Worm (Caenorhabditis elegans) whole organism, L4 larva: ENCODE results near the gene F14H12.6.
"Not testable (repeated sequence)": the region's sequence is repeated elsewhere in the genome, so short reads cannot be mapped to it uniquely, and the experiment has no call there.

Experiments
- D1046.2 ChIP-seq: fragments of 200-800 bp; sonication (Bioruptor generic); IDR thresholded peaks from 2 replicates; pipeline ENCODE4 v1.3.6; 2022; ENCODE audit warnings: missing genetic modification characterization, missing compliant biosample characterization
- T26A8.4 ChIP-seq: fragments of 200-800 bp; sonication (Bioruptor generic); IDR thresholded peaks from 2 replicates; pipeline ENCODE4 v1.3.6; 2022; ENCODE audit warnings: missing genetic modification characterization, missing compliant biosample characterization
- Y105C5A.15 ChIP-seq: fragments of 200-800 bp; sonication (Bioruptor generic); IDR thresholded peaks from 2 replicates; pipeline ENCODE4 v1.3.6; 2022; ENCODE audit warnings: missing genetic modification characterization, missing compliant biosample characterization
- Y48G9A.11 ChIP-seq: fragments of 200-800 bp; sonication (Bioruptor generic); IDR thresholded peaks from 2 replicates; pipeline ENCODE4 v1.3.6; 2022; ENCODE audit warnings: missing genetic modification reagents, missing genetic modification characterization, missing compliant biosample characterization
- aha-1 ChIP-seq: fragments of 150-350 bp; peaks from one replicate; lab custom pipeline; 2014; ENCODE audit warnings: missing biosample characterization, missing genetic modification characterization
- ceh-28 ChIP-seq: fragments of 150-350 bp; optimal IDR thresholded peaks from 2 replicates; lab custom pipeline; 2014; ENCODE audit warnings: missing biosample characterization, missing genetic modification reagents, missing genetic modification characterization
- ceh-44 ChIP-seq: fragments of 200-800 bp; sonication (Bioruptor generic); IDR thresholded peaks from 2 replicates; pipeline ENCODE4 v1.3.6; 2022; ENCODE audit warnings: missing genetic modification reagents, missing genetic modification characterization, missing compliant biosample characterization
- ceh-62 ChIP-seq: sonication (generic microtip); optimal IDR thresholded peaks from 2 replicates; lab custom pipeline; 2017; ENCODE audit warnings: missing biosample characterization, missing genetic modification characterization
- daf-19 ChIP-seq: fragments of 200-800 bp; sonication (Bioruptor generic); conservative IDR thresholded peaks from 2 replicates; pipeline ENCODE4 v1.3.6; 2022; ENCODE audit warnings: missing genetic modification characterization, missing compliant biosample characterization
- dmd-9 ChIP-seq: fragments of 200-800 bp; sonication (Bioruptor generic); IDR thresholded peaks from 2 replicates; pipeline ENCODE4 v1.3.6; 2022; ENCODE audit warnings: missing genetic modification reagents, missing genetic modification characterization, missing compliant biosample characterization
- dpl-1 ChIP-seq: fragments of 150-350 bp; optimal IDR thresholded peaks from 2 replicates; lab custom pipeline; 2014; ENCODE audit warnings: missing biosample characterization, missing genetic modification reagents, missing genetic modification characterization
- duxl-1 ChIP-seq: sonication (generic microtip); optimal IDR thresholded peaks from 2 replicates; lab custom pipeline; 2016; ENCODE audit warnings: mild to moderate bottlenecking, missing genetic modification characterization, moderate library complexity, missing compliant biosample characterization; ENCODE audit not compliant: poor library complexity
- fkh-10 ChIP-seq: fragments of 150-350 bp; optimal IDR thresholded peaks from 2 replicates; lab custom pipeline; 2014; ENCODE audit warnings: missing biosample characterization, missing genetic modification reagents, missing genetic modification characterization
- hlh-11 ChIP-seq: fragments of 200-800 bp; sonication (Bioruptor generic); optimal IDR thresholded peaks from 2 replicates; lab custom pipeline; 2018; ENCODE audit warnings: mild to moderate bottlenecking, missing genetic modification characterization, missing compliant biosample characterization
- hlh-30 ChIP-seq: sonication (generic microtip); optimal IDR thresholded peaks from 2 replicates; lab custom pipeline; 2017; ENCODE audit warnings: antibody characterized with exemption, mild to moderate bottlenecking, missing genetic modification characterization, missing compliant biosample characterization; ENCODE audit not compliant: insufficient read depth
- lim-7 ChIP-seq: fragments of 200-800 bp; sonication (Bioruptor generic); IDR thresholded peaks from 2 replicates; pipeline ENCODE4 v1.3.6; 2022; ENCODE audit warnings: missing genetic modification characterization, missing compliant biosample characterization
- lin-1 ChIP-seq: fragments of 200-800 bp; sonication (Bioruptor generic); IDR thresholded peaks from 2 replicates; pipeline ENCODE4 v1.3.6; 2022; ENCODE audit warnings: missing genetic modification reagents, missing genetic modification characterization, missing compliant biosample characterization
- lin-15B ChIP-seq: fragments of 150-350 bp; sonication (generic microtip); optimal IDR thresholded peaks from 3 replicates; lab custom pipeline; 2014; ENCODE audit warnings: missing biosample characterization, missing genetic modification characterization
- lin-29 ChIP-seq: fragments of 200-800 bp; sonication (Bioruptor generic); IDR thresholded peaks from 2 replicates; pipeline ENCODE4 v1.3.6; 2022; ENCODE audit warnings: missing genetic modification reagents, missing genetic modification characterization, missing compliant biosample characterization
- lin-39 ChIP-seq: fragments of 150-350 bp; optimal IDR thresholded peaks from 2 replicates; lab custom pipeline; 2014; ENCODE audit warnings: missing biosample characterization, missing genetic modification reagents, missing genetic modification characterization
- lsy-2 ChIP-seq, 2 experiments: fragments of 150-350 bp in 1 of 2; sonication (generic microtip) in 1 of 2; optimal IDR thresholded peaks; 2 replicates each; lab custom pipeline; 2014 to 2017; ENCODE audit warnings: missing biosample characterization in 2 of 2, missing genetic modification characterization in 2 of 2
- mep-1 ChIP-seq: fragments of 150-350 bp; sonication (generic microtip); optimal IDR thresholded peaks from 3 replicates; lab custom pipeline; 2014; ENCODE audit warnings: missing biosample characterization, missing genetic modification characterization
- nhr-10 ChIP-seq: fragments of 150-350 bp; optimal IDR thresholded peaks from 2 replicates; lab custom pipeline; 2014; ENCODE audit warnings: missing biosample characterization, missing genetic modification characterization
- nhr-102 ChIP-seq: sonication (generic microtip); optimal IDR thresholded peaks from 2 replicates; lab custom pipeline; 2016; ENCODE audit warnings: mild to moderate bottlenecking, missing genetic modification characterization, moderate library complexity, missing compliant biosample characterization
- nhr-111 ChIP-seq: fragments of 200-800 bp; sonication (Bioruptor generic); optimal IDR thresholded peaks from 2 replicates; lab custom pipeline; 2018; ENCODE audit warnings: mild to moderate bottlenecking, missing genetic modification characterization, missing compliant biosample characterization
- nhr-76 ChIP-seq: fragments of 150-350 bp; optimal IDR thresholded peaks from 2 replicates; lab custom pipeline; 2014; ENCODE audit warnings: missing biosample characterization, missing genetic modification characterization
- saeg-2 ChIP-seq: fragments of 200-800 bp; sonication (Bioruptor generic); IDR thresholded peaks from 2 replicates; pipeline ENCODE4 v1.3.6; 2022; ENCODE audit warnings: missing genetic modification reagents, missing genetic modification characterization, missing compliant biosample characterization
- skn-1 ChIP-seq: fragments of 150-350 bp; optimal IDR thresholded peaks from 2 replicates; lab custom pipeline; 2014; ENCODE audit warnings: missing biosample characterization, missing genetic modification characterization
- snpc-4 ChIP-seq: fragments of 150-350 bp; optimal IDR thresholded peaks from 2 replicates; lab custom pipeline; 2014; ENCODE audit warnings: missing biosample characterization, missing genetic modification characterization
- unc-62 ChIP-seq, 3 experiments: fragments of 150-350 bp in 1 of 3; sonication (generic microtip); optimal IDR thresholded peaks in 2 of 3; peaks in 1 of 3; 1 replicate in 1 of 3; 2 replicates in 2 of 3; lab custom pipeline; 2014 to 2017; ENCODE audit warnings: missing biosample characterization in 3 of 3, missing genetic modification characterization in 3 of 3, missing genetic modification reagents in 3 of 3, missing genotype in 1 of 3
- vab-7 ChIP-seq: fragments of 200-800 bp; sonication (Bioruptor generic); IDR thresholded peaks from 2 replicates; pipeline ENCODE4 v1.3.6; 2022; ENCODE audit warnings: missing genetic modification reagents, missing genetic modification characterization, missing compliant biosample characterization
- zfp-3 ChIP-seq: fragments of 200-800 bp; sonication (Bioruptor generic); conservative IDR thresholded peaks from 2 replicates; pipeline ENCODE4 v1.3.6; 2022; ENCODE audit warnings: missing genetic modification reagents, missing genetic modification characterization, missing compliant biosample characterization

The F14H12.6 gene

ce11 chrX:4342730-4343129 lies 14.6 kb downstream of the F14H12.6 start:
- TF ChIP-seq vab-7 (GFP tag; lab: Robert Waterston, UW) (no peak), zfp-3 (GFP tag; lab: Robert Waterston, UW) (no peak)
- TF ChIP-seq, all 104 proteins: peak for 0

- not testable (repeated sequence) for TF ChIP-seq snpc-4 (tag; lab: Kevin White, UChicago); D1046.2 (GFP tag; lab: Robert Waterston, UW); lin-1 (GFP tag; lab: Robert Waterston, UW)
Observed at ce11 chrX:4339332-4339731, 18.0 kb downstream of the F14H12.6 start, which contains the start of gene cst-1. Gene cst-1, plus strand, starts transcription at chrX:4339632.

- not testable (repeated sequence) for TF ChIP-seq fkh-10 (GFP tag; lab: Kevin White, UChicago); dpl-1 (GFP tag; lab: Kevin White, UChicago); aha-1
- TF ChIP-seq, all 104 proteins: peak for 0; not testable (repeated sequence) for 104
Observed at ce11 chrX:4335950-4336349, 21.4 kb downstream of the F14H12.6 start, which contains the start of gene cst-2. Gene cst-2, minus strand, starts transcription at chrX:4336050.

ce11 chrX:4332305-4332704 lies 25.1 kb downstream of the F14H12.6 start, which contains the start of gene C24A8.6:
Gene C24A8.6, minus strand, starts transcription at chrX:4332405.
- TF ChIP-seq Y48G9A.11; dmd-9 (GFP tag; lab: Robert Waterston, UW); nhr-102 (tag; lab: Kevin White, UChicago): not testable (repeated sequence)

- no peak for TF ChIP-seq daf-19 (GFP tag; lab: Robert Waterston, UW)
- TF ChIP-seq zfp-3 (GFP tag; lab: Robert Waterston, UW), result no peak
- TF ChIP-seq lsy-2 (tag; optimal IDR thresholded peaks at IDR 0.05; lab: Kevin White, UChicago), result no peak
- TF ChIP-seq, all 104 proteins: peak for 0
Observed at ce11 chrX:4328816-4329215, 28.6 kb downstream of the F14H12.6 start, which contains the start of gene C24A8.5. Gene C24A8.5, minus strand, starts transcription at chrX:4328916.

- TF ChIP-seq mep-1 (tag; lab: Kevin White, UChicago) (no peak), ceh-44 (GFP tag; lab: Robert Waterston, UW) (no peak), aha-1 (peak; percentile 17), unc-62 (GFP tag; optimal IDR thresholded peaks at IDR 0.05 in 1 of 2; lab: Kevin White, UChicago) (peak in 1 of 2 experiments; percentile 78), unc-62 (tag; optimal IDR thresholded peaks at IDR 0.05; lab: Kevin White, UChicago) (no peak), fkh-10 (GFP tag; lab: Kevin White, UChicago) (peak; percentile 51)
Observed at ce11 chrX:4322847-4323455, 34.4 kb downstream of the F14H12.6 start.

ce11 chrX:4320563-4320962 lies 36.8 kb downstream of the F14H12.6 start, which contains the start of gene dop-6:
Gene dop-6, plus strand, starts transcription at chrX:4320863.
- no peak for TF ChIP-seq lim-7
- TF ChIP-seq hlh-30 (tag; lab: Kevin White, UChicago), result no peak
- no peak for TF ChIP-seq Y105C5A.15 (GFP tag; lab: Robert Waterston, UW)
- TF ChIP-seq nhr-111 (GFP tag; lab: Kevin White, UChicago), result no peak
- no peak for TF ChIP-seq duxl-1
- no peak for TF ChIP-seq lin-29 (GFP tag; lab: Robert Waterston, UW)
- TF ChIP-seq nhr-10 (tag; lab: Kevin White, UChicago), result no peak
- no peak for TF ChIP-seq saeg-2 (GFP tag; lab: Robert Waterston, UW)
- TF ChIP-seq lin-15B (tag; lab: Kevin White, UChicago), result no peak
- TF ChIP-seq lsy-2 (tag; optimal IDR thresholded peaks at IDR 0.05; lab: Kevin White, UChicago), result no peak
- TF ChIP-seq Y48G9A.11, result no peak
- no peak for TF ChIP-seq hlh-11 (tag; lab: Kevin White, UChicago)
- no peak for TF ChIP-seq nhr-76 (tag; lab: Kevin White, UChicago)
- no peak for TF ChIP-seq skn-1
- TF ChIP-seq lin-39 (tag; lab: Kevin White, UChicago), result no peak
- no peak for TF ChIP-seq T26A8.4 (GFP tag; lab: Robert Waterston, UW)
- TF ChIP-seq ceh-28 (tag; lab: Kevin White, UChicago), result no peak
- no peak for TF ChIP-seq ceh-62 (tag; lab: Kevin White, UChicago)
- TF ChIP-seq, all 104 proteins: peak for 0
